Worm (Caenorhabditis elegans) whole organism, L2 larva: ENCODE results near the gene gon-1.
A peak's percentile ranks its signal among the peaks of the same experiment; 100 is the strongest.

Experiments
- C34F6.9 ChIP-seq: fragments of 150-350 bp; optimal IDR thresholded peaks from 2 replicates; lab custom pipeline; 2014; ENCODE audit warnings: missing biosample characterization, missing genetic modification characterization
- F13H6.1 ChIP-seq: sonication (generic microtip); optimal IDR thresholded peaks from 2 replicates; lab custom pipeline; 2016; ENCODE audit warnings: missing genetic modification characterization, missing compliant biosample characterization
- R02D3.7 ChIP-seq: fragments of 150-350 bp; optimal IDR thresholded peaks from 2 replicates; lab custom pipeline; 2014; ENCODE audit warnings: missing biosample characterization, missing genetic modification characterization
- ZK546.5 ChIP-seq: sonication (generic microtip); optimal IDR thresholded peaks from 2 replicates; lab custom pipeline; 2017; ENCODE audit warnings: missing biosample characterization, missing genetic modification characterization
- alr-1 ChIP-seq: fragments of 150-350 bp; optimal IDR thresholded peaks from 2 replicates; lab custom pipeline; 2014; ENCODE audit warnings: missing biosample characterization, missing genetic modification characterization
- aly-2 ChIP-seq: fragments of 150-350 bp; optimal IDR thresholded peaks from 2 replicates; lab custom pipeline; 2014; ENCODE audit warnings: missing biosample characterization, missing genetic modification characterization
- ama-1 ChIP-seq: fragments of 150-350 bp; optimal IDR thresholded peaks from 2 replicates; lab custom pipeline; 2018; ENCODE audit warnings: inconsistent platforms
- blmp-1 ChIP-seq: sonication (generic microtip); optimal IDR thresholded peaks from 2 replicates; lab custom pipeline; 2017; ENCODE audit warnings: missing genetic modification characterization, mild to moderate bottlenecking, missing compliant biosample characterization, antibody characterized with exemption, moderate library complexity; ENCODE audit not compliant: insufficient read depth
- ceh-16 ChIP-seq: fragments of 150-350 bp; optimal IDR thresholded peaks from 2 replicates; lab custom pipeline; 2014; ENCODE audit warnings: missing biosample characterization, missing genetic modification characterization
- ceh-82 ChIP-seq: fragments of 150-350 bp; optimal IDR thresholded peaks from 2 replicates; lab custom pipeline; 2014; ENCODE audit warnings: missing biosample characterization, missing genetic modification characterization
- crh-2 ChIP-seq: sonication (generic microtip); optimal IDR thresholded peaks from 2 replicates; lab custom pipeline; 2017; ENCODE audit warnings: missing biosample characterization, missing genetic modification characterization
- dmd-4 ChIP-seq: sonication (generic microtip); optimal IDR thresholded peaks from 2 replicates; lab custom pipeline; 2017; ENCODE audit warnings: missing biosample characterization, missing genetic modification characterization
- egl-27 ChIP-seq: sonication (generic microtip); optimal IDR thresholded peaks from 3 replicates; lab custom pipeline; 2017; ENCODE audit warnings: missing biosample characterization, missing genetic modification reagents, missing genetic modification characterization
- elt-1 ChIP-seq: fragments of 150-350 bp; optimal IDR thresholded peaks from 2 replicates; lab custom pipeline; 2014; ENCODE audit warnings: missing biosample characterization, missing genetic modification characterization
- elt-3 ChIP-seq: sonication (generic microtip); optimal IDR thresholded peaks from 2 replicates; lab custom pipeline; 2017; ENCODE audit warnings: missing biosample characterization, missing genetic modification characterization
- fos-1 ChIP-seq: fragments of 150-350 bp; optimal IDR thresholded peaks from 2 replicates; lab custom pipeline; 2014; ENCODE audit warnings: missing biosample characterization, missing genetic modification characterization
- gmeb-1 ChIP-seq: fragments of 150-350 bp; optimal IDR thresholded peaks from 2 replicates; lab custom pipeline; 2014; ENCODE audit warnings: missing biosample characterization, missing genetic modification characterization
- lin-11 ChIP-seq: fragments of 150-350 bp; sonication (generic microtip); optimal IDR thresholded peaks from 2 replicates; lab custom pipeline; 2014; ENCODE audit warnings: missing biosample characterization, missing genetic modification characterization, inconsistent platforms, mixed read lengths
- lin-13 ChIP-seq: fragments of 150-350 bp; optimal IDR thresholded peaks from 2 replicates; lab custom pipeline; 2014; ENCODE audit warnings: missing biosample characterization, missing genetic modification reagents, missing genetic modification characterization
- lin-39 ChIP-seq: fragments of 150-350 bp; optimal IDR thresholded peaks from 2 replicates; lab custom pipeline; 2014; ENCODE audit warnings: missing biosample characterization, missing genetic modification reagents, missing genetic modification characterization
- lsy-2 ChIP-seq, 2 experiments: fragments of 150-350 bp in 1 of 2; sonication (generic microtip) in 1 of 2; optimal IDR thresholded peaks; 2 replicates each; lab custom pipeline; 2014 to 2017; ENCODE audit warnings: missing biosample characterization in 2 of 2, missing genetic modification characterization in 2 of 2
- mab-5 ChIP-seq: fragments of 150-350 bp; optimal IDR thresholded peaks from 2 replicates; lab custom pipeline; 2014; ENCODE audit warnings: missing biosample characterization, missing genetic modification characterization
- mbf-1 ChIP-seq: sonication (generic microtip); optimal IDR thresholded peaks from 2 replicates; lab custom pipeline; 2017; ENCODE audit warnings: missing biosample characterization, missing genetic modification characterization
- mdl-1 ChIP-seq, 2 experiments: fragments of 150-350 bp in 1 of 2; sonication (generic microtip) in 1 of 2; optimal IDR thresholded peaks; 2 replicates each; lab custom pipeline; 2017; ENCODE audit warnings: missing biosample characterization in 2 of 2, missing genetic modification characterization in 2 of 2
- nhr-10 ChIP-seq: sonication (generic microtip); optimal IDR thresholded peaks from 2 replicates; lab custom pipeline; 2017; ENCODE audit warnings: missing biosample characterization, missing genetic modification characterization
- nhr-11 ChIP-seq: fragments of 150-350 bp; optimal IDR thresholded peaks from 2 replicates; lab custom pipeline; 2014; ENCODE audit warnings: missing biosample characterization, missing genetic modification characterization
- nhr-12 ChIP-seq: fragments of 150-350 bp; optimal IDR thresholded peaks from 2 replicates; lab custom pipeline; 2014; ENCODE audit warnings: missing biosample characterization, missing genetic modification characterization
- nhr-129 ChIP-seq: fragments of 150-350 bp; optimal IDR thresholded peaks from 2 replicates; lab custom pipeline; 2014; ENCODE audit warnings: missing biosample characterization, missing genetic modification characterization
- nhr-21 ChIP-seq: fragments of 150-350 bp; optimal IDR thresholded peaks from 2 replicates; lab custom pipeline; 2014; ENCODE audit warnings: missing biosample characterization, missing genetic modification characterization
- nhr-23 ChIP-seq: fragments of 150-350 bp; optimal IDR thresholded peaks from 2 replicates; lab custom pipeline; 2014; ENCODE audit warnings: missing biosample characterization, missing genetic modification reagents, missing genetic modification characterization
- nhr-237 ChIP-seq: fragments of 150-350 bp; optimal IDR thresholded peaks from 2 replicates; lab custom pipeline; 2014; ENCODE audit warnings: missing biosample characterization, missing genetic modification characterization
- nhr-25 ChIP-seq: fragments of 150-350 bp; sonication (generic microtip); optimal IDR thresholded peaks from 3 replicates; lab custom pipeline; 2014; ENCODE audit warnings: missing biosample characterization, missing genetic modification characterization
- nhr-77 ChIP-seq: fragments of 150-350 bp; optimal IDR thresholded peaks from 2 replicates; lab custom pipeline; 2014; ENCODE audit warnings: missing biosample characterization, missing genetic modification characterization
- peb-1 ChIP-seq: fragments of 150-350 bp; optimal IDR thresholded peaks from 2 replicates; lab custom pipeline; 2014; ENCODE audit warnings: missing biosample characterization, missing genetic modification characterization
- skn-1 ChIP-seq: sonication (generic microtip); optimal IDR thresholded peaks from 2 replicates; lab custom pipeline; 2017; ENCODE audit warnings: missing biosample characterization, missing genetic modification characterization
- sma-3 ChIP-seq: sonication (generic microtip); optimal IDR thresholded peaks from 2 replicates; lab custom pipeline; 2016; ENCODE audit warnings: missing genetic modification reagents, missing genetic modification characterization, missing compliant biosample characterization
- sma-9 ChIP-seq, 2 experiments: fragments of 150-350 bp in 1 of 2; sonication (generic microtip) in 1 of 2; optimal IDR thresholded peaks; 2 replicates each; lab custom pipeline; 2014 to 2016; ENCODE audit warnings: missing genetic modification characterization in 2 of 2, mild to moderate bottlenecking in 1 of 2, missing biosample characterization in 1 of 2, missing compliant biosample characterization in 1 of 2, missing genetic modification reagents in 1 of 2, moderate library complexity in 1 of 2
- snpc-4 ChIP-seq: fragments of 150-350 bp; optimal IDR thresholded peaks from 2 replicates; lab custom pipeline; 2014; ENCODE audit warnings: missing biosample characterization, missing genetic modification characterization
- unc-39 ChIP-seq: fragments of 150-350 bp; optimal IDR thresholded peaks from 2 replicates; lab custom pipeline; 2014; ENCODE audit warnings: missing biosample characterization, missing genetic modification characterization
- unc-55 ChIP-seq: fragments of 150-350 bp; sonication (generic microtip); optimal IDR thresholded peaks from 3 replicates; lab custom pipeline; 2014; ENCODE audit warnings: missing biosample characterization, missing genetic modification reagents, missing genetic modification characterization
- unc-62 ChIP-seq: fragments of 150-350 bp; optimal IDR thresholded peaks from 2 replicates; lab custom pipeline; 2014; ENCODE audit warnings: missing biosample characterization, missing genetic modification reagents, missing genetic modification characterization
- zag-1 ChIP-seq: fragments of 150-350 bp; optimal IDR thresholded peaks from 2 replicates; lab custom pipeline; 2014; ENCODE audit warnings: missing biosample characterization, missing genetic modification characterization
- ztf-1 ChIP-seq: fragments of 200-800 bp; sonication (Bioruptor generic); conservative IDR thresholded peaks from 2 replicates; pipeline ENCODE4 v1.3.6; 2022; ENCODE audit warnings: missing genetic modification characterization, missing compliant biosample characterization
- ztf-11 ChIP-seq: sonication (generic microtip); optimal IDR thresholded peaks from 2 replicates; lab custom pipeline; 2017; ENCODE audit warnings: missing biosample characterization, missing genetic modification characterization
- ztf-4 ChIP-seq: fragments of 150-350 bp; optimal IDR thresholded peaks from 2 replicates; lab custom pipeline; 2014; ENCODE audit warnings: missing biosample characterization, missing genetic modification characterization

Gene gon-1

DNA sequence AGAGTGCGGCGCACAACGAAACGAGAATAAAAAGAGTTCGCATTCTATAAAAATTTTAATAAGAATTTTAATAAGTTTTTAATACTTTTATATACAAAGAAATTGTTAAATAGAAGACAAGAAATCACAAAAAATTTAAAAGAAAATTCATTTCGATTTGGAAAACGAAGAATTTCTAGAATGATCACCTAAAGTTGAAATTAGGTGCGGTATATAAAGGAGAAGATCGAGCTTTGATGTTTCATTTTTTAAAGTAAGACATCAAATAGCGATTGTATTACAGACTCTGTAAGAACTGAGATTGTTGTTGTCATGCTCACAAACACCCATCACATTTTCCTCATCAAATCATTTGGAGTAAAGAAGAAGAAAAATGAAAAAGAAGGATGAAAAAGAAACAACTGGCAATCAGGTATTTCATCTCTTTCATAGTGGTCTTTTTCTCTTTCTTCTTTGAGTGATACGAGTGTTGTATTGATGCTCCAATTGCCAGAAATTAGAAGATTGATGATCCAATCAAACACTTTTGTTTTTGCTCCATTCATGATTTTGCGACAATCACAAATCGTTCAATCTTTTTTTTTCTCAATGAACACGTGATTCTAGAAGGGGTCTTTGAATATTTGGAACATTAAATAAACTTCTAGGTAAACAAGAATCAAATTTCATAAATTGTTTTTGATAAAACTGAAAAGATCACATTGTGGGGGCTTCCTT lies 24.9 kb downstream of the gon-1 start, which contains the start of gene dur-1:
dur-1 (minus strand) TSS at position 51 of the 717 bp plus-strand sequence.
- TF ChIP-seq ceh-82 = no peak
- TF ChIP-seq C34F6.9 (tag; lab: Kevin White, UChicago) = peak; percentile 61
- no peak for TF ChIP-seq lin-11 (tag; lab: Kevin White, UChicago)
- TF ChIP-seq egl-27 (tag; lab: Kevin White, UChicago) = no peak
- TF ChIP-seq nhr-129 (tag; lab: Kevin White, UChicago) = peak; percentile 56
- no peak for TF ChIP-seq peb-1
- no peak for TF ChIP-seq ztf-1 (GFP tag; lab: Robert Waterston, UW)
- TF ChIP-seq zag-1 = no peak
- TF ChIP-seq mbf-1 (tag; lab: Kevin White, UChicago) = no peak
- no peak for TF ChIP-seq dmd-4
- no peak for TF ChIP-seq crh-2 (tag; lab: Kevin White, UChicago)
- peak; percentile 16 for TF ChIP-seq sma-9 (GFP tag; optimal IDR thresholded peaks at IDR 0.05; lab: Kevin White, UChicago)
- TF ChIP-seq sma-9 (tag; optimal IDR thresholded peaks at IDR 0.05; lab: Kevin White, UChicago) = no peak
- no peak for TF ChIP-seq nhr-12 (tag; lab: Kevin White, UChicago)
- no peak for TF ChIP-seq fos-1 (tag; lab: Kevin White, UChicago)
- TF ChIP-seq ztf-4 = no peak
- TF ChIP-seq ceh-16 (tag; lab: Kevin White, UChicago) = no peak
- TF ChIP-seq nhr-237 (tag; lab: Kevin White, UChicago) = no peak
- TF ChIP-seq nhr-23 (tag; lab: Kevin White, UChicago) = no peak
- TF ChIP-seq nhr-11 (tag; lab: Kevin White, UChicago) = no peak
- TF ChIP-seq elt-1 (tag; lab: Kevin White, UChicago) = no peak
- TF ChIP-seq snpc-4 (tag; lab: Kevin White, UChicago) = no peak
- no peak for TF ChIP-seq elt-3 (tag; lab: Kevin White, UChicago)
- no peak for TF ChIP-seq R02D3.7 (tag; lab: Kevin White, UChicago)
- TF ChIP-seq F13H6.1 = peak; percentile 76
- peak in 1 of 2 experiments; percentile 61 for TF ChIP-seq lsy-2 (tag; optimal IDR thresholded peaks at IDR 0.05; lab: Kevin White, UChicago)
- no peak for TF ChIP-seq ZK546.5 (tag; lab: Kevin White, UChicago)
- no peak for TF ChIP-seq ztf-11
- TF ChIP-seq lin-13 (GFP tag; lab: Kevin White, UChicago) = no peak
- no peak for TF ChIP-seq sma-3 (GFP tag; lab: Kevin White, UChicago)
- TF ChIP-seq nhr-25 (tag; lab: Kevin White, UChicago) = no peak
- TF ChIP-seq aly-2 = no peak
- TF ChIP-seq gmeb-1 (tag; lab: Kevin White, UChicago) = no peak
- no peak for TF ChIP-seq skn-1 (tag; lab: Kevin White, UChicago)
- TF ChIP-seq alr-1 (tag; lab: Kevin White, UChicago) = no peak
- TF ChIP-seq lin-39 (tag; lab: Kevin White, UChicago) = peak; percentile 38
- TF ChIP-seq blmp-1 (tag; lab: Kevin White, UChicago) = no peak
- TF ChIP-seq unc-39 = no peak
- TF ChIP-seq nhr-77 = no peak
- no peak for TF ChIP-seq mdl-1 (tag; optimal IDR thresholded peaks at IDR 0.05; lab: Kevin White, UChicago)
- no peak for TF ChIP-seq unc-55 (GFP tag; lab: Kevin White, UChicago)
- no peak for TF ChIP-seq nhr-10 (tag; lab: Kevin White, UChicago)
- TF ChIP-seq mab-5 (tag; lab: Kevin White, UChicago) = no peak
- no peak for TF ChIP-seq ama-1 (lab: Kevin White, UChicago)
- no peak for TF ChIP-seq nhr-21

DNA sequence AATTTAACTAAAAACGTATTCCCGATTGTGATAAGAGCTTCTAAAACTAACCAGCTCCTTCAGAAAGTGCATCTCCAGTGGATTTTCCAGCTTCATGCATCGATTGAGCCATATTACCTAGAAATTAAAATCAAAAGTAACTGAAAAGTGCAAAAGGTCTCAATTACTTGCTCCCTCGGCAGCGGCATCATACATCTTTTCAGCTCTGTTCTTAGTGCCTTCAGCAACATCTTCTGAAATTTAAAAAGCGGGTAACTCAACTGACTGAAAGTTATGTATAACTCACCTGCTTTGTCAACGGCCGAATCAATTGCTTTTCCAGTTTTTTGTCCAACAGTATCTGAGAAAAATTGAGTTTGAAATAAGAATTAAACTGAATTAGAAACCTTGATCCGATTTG lies 28.8 kb downstream of the gon-1 start:
- TF ChIP-seq nhr-129 (tag; lab: Kevin White, UChicago) (no peak), mbf-1 (tag; lab: Kevin White, UChicago) (no peak), R02D3.7 (tag; lab: Kevin White, UChicago) (no peak), lin-11 (tag; lab: Kevin White, UChicago) (no peak), C34F6.9 (tag; lab: Kevin White, UChicago) (no peak), sma-9 (GFP tag; optimal IDR thresholded peaks at IDR 0.05; lab: Kevin White, UChicago) (no peak), sma-9 (tag; optimal IDR thresholded peaks at IDR 0.05; lab: Kevin White, UChicago) (no peak), nhr-237 (tag; lab: Kevin White, UChicago) (no peak), mab-5 (tag; lab: Kevin White, UChicago) (no peak), unc-62 (no peak), ceh-16 (tag; lab: Kevin White, UChicago) (no peak), ztf-11 (no peak), unc-39 (no peak), nhr-12 (tag; lab: Kevin White, UChicago) (no peak), lin-13 (GFP tag; lab: Kevin White, UChicago) (no peak)
